Fruit fly (Drosophila melanogaster): ENCODE results near the gene Ptpmeg.

The Ptpmeg gene

dm6 chr3L:327833-328232 lies at the start of gene Ptpmeg, which contains the start of gene Atac3:
Gene Ptpmeg (plus strand): TSS chr3L:328097.
Gene Atac3 (minus strand): TSS chr3L:327992.
- no peak for TF ChIP-seq CG8478 (optimal IDR thresholded peaks at IDR 0.05)
- TF ChIP-seq CTCF (optimal IDR thresholded peaks at IDR 0.05), result no peak

- TF ChIP-seq CG8478 (optimal IDR thresholded peaks at IDR 0.05), result no peak
- TF ChIP-seq CTCF (optimal IDR thresholded peaks at IDR 0.05), result no peak
Observed at dm6 chr3L:282276-282675, 45.6 kb upstream of the Ptpmeg start.

DNA sequence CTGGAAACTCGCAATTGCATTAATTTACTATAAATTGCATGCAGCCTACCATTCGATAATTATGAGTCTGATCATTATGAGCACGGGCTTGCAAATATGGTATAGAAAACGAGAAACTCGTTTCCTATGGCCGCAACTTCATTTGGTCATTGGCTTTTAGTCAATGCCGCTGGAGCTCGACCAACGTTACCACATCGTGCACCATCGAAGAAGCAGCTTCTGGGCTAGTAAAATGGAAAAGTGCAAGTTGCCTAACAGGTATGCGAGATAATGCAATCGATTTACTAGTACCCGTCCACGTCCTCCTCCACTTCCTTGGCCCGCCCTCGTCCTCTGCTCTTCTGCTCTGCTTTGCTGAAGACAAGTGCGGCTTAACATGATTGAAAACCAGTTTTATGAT lies 43.6 kb upstream of the Ptpmeg start:
- TF ChIP-seq CG8478 (optimal IDR thresholded peaks at IDR 0.05) (no peak), CTCF (optimal IDR thresholded peaks at IDR 0.05) (no peak)

dm6 chr3L:291583-292145 lies 36.2 kb upstream of the Ptpmeg start:
- TF ChIP-seq CG8478 (optimal IDR thresholded peaks at IDR 0.05) (no peak), CTCF (optimal IDR thresholded peaks at IDR 0.05) (no peak)

- TF ChIP-seq CG8478 (optimal IDR thresholded peaks at IDR 0.05) (no peak), CTCF (optimal IDR thresholded peaks at IDR 0.05) (peak; percentile 40 to 48)
Observed at dm6 chr3L:292146-292776, 35.6 kb upstream of the Ptpmeg start.

DNA sequence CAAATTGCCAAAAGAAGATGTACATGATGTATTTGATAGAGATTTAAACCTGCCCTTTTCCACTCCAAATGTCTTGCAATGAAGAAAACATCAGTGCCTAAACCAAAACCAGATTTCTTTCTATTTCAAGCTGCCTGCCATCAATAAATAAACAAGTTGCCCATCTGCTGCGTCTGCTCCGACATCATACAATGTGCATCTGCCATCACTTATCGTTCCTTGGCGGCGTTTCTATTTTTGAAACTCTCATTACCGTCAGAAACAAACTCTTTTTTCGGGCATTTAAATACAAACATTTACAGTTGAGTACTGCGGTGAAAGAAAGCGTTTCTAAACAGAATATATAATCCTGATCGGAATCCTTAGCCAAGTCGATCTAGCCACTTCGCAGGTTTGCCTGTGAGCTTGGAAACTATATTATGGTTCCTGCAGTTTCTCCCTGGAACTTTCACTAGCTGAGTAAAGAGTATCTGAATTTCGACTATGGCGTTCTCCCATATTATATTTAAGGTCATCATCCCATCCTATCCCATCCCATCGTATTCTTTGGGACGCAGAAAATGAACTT lies 33.0 kb upstream of the Ptpmeg start:
- no peak for TF ChIP-seq CG8478 (optimal IDR thresholded peaks at IDR 0.05)
- TF ChIP-seq CTCF (optimal IDR thresholded peaks at IDR 0.05), result no peak

DNA sequence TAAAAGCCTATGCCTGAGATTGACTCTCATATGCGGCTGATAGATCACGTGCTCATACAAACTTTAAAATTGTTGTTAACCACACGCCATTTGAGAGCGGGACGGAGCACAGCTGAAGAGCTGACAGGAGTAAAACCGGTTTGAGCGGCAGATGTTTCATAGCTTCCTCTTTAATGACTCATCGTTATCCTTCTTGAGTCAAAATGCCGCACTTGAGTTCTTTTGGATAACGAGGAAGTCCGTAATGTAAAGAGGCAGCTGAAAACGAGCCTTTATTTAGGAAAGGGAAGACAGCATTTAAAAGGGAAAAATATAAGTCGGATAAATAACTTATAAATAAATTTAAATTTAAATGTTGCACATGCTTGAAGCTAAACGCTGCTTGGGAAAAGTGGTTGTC lies 30.7 kb upstream of the Ptpmeg start:
- TF ChIP-seq CTCF (optimal IDR thresholded peaks at IDR 0.05), result no peak
- no peak for TF ChIP-seq CG8478 (optimal IDR thresholded peaks at IDR 0.05)

dm6 chr3L:298459-298858 lies 29.4 kb upstream of the Ptpmeg start:
- TF ChIP-seq CTCF (optimal IDR thresholded peaks at IDR 0.05), result no peak
- TF ChIP-seq CG8478 (optimal IDR thresholded peaks at IDR 0.05), result no peak

- TF ChIP-seq CG8478 (optimal IDR thresholded peaks at IDR 0.05), result no peak
- TF ChIP-seq CTCF (optimal IDR thresholded peaks at IDR 0.05), result no peak
Observed at dm6 chr3L:299952-300605, 27.8 kb upstream of the Ptpmeg start.

- TF ChIP-seq CTCF (optimal IDR thresholded peaks at IDR 0.05), result no peak
- TF ChIP-seq CG8478 (optimal IDR thresholded peaks at IDR 0.05), result no peak
Observed at dm6 chr3L:311607-312006, 16.3 kb upstream of the Ptpmeg start.

DNA sequence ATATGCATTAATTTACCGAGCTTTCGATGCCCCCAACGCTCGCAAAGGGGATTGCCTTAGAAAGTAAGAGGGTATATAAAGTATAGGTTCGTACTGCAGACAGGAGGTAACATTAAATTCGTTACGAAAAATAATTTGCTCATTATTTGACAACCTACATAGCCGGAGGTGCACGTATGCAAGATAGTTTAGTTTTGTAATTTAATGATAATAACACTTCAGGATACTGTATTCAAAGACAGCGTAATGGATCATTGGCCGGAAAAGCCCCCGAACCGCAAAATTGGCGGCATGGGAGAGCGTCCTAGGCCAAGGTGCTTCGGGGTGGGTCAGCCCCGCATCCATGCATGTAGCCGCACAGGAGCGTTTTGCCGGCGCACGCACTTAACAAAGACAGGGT lies 15.6 kb upstream of the Ptpmeg start:
- TF ChIP-seq CG8478 (optimal IDR thresholded peaks at IDR 0.05), result no peak
- no peak for TF ChIP-seq CTCF (optimal IDR thresholded peaks at IDR 0.05)

- TF ChIP-seq CG8478 (optimal IDR thresholded peaks at IDR 0.05) (no peak), CTCF (optimal IDR thresholded peaks at IDR 0.05) (no peak)
Observed at dm6 chr3L:315140-315539, 12.8 kb upstream of the Ptpmeg start.

DNA sequence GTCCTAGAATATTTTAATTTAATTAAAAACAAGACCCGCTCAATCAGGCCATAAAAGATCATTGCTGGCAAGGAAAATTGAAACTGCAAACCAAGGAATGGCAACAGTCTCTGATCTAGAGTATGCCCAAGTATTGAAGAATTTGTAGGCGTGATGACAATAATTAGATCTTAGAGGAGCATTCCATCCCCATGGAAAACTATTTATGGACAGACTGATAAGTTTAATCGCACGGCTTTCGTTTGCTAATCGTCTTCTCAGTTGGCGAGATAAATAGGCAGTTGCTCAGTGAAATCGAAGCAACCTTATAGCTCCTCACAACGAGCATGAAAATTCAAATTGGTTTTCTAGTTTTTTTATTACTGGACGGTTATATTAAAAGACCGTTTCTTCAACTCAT lies 11.1 kb upstream of the Ptpmeg start, which contains the start of gene ddbt:
Gene ddbt (plus strand): TSS at position 301 of the 400 bp plus-strand sequence.
- no peak for TF ChIP-seq CG8478 (optimal IDR thresholded peaks at IDR 0.05)
- TF ChIP-seq CTCF (optimal IDR thresholded peaks at IDR 0.05), result no peak

DNA sequence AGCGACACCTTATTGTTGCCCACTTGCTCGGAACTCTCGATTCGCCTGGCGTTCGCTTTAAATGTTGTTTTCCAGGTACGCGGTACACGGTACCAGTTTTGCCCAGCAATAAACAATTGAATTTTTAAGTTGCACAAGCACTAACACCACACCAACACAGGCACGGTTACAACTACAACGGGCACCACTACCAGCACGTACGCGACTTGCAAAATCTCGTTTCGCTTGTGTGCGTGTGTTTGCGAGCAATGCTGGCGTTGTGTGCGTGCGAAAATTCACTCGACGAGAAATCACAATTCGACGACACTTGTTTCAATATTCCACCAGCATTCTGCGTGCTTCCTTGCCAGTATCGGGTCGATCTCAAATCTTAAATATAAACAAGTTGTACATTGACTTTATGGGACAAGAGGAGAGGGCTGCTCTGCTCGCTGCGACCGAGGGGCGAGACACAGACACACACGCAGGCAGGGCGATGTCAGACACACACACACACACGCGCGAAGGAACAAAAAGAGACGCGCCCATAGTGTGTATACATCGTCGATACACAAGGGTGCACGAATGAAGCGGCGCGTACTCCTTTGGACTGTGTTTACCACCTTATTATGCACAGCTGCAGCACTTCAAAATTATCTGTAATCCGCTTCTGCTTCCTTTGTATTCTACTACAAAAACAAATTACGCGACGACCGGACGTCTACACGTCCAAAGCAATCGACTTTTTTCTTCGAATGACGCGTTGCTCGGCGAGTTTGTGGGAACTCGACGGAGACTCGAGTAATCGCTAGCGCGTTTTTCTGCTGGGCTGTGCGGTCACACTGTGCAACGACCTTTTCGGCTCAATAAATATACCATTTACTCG lies 8.5 kb upstream of the Ptpmeg start, which contains the start of gene fwd:
Gene fwd (minus strand): TSS at position 740 of the 865 bp plus-strand sequence.
- TF ChIP-seq CG8478 (optimal IDR thresholded peaks at IDR 0.05) (peak; percentile 10), CTCF (optimal IDR thresholded peaks at IDR 0.05) (peak; percentile 19 to 41)

DNA sequence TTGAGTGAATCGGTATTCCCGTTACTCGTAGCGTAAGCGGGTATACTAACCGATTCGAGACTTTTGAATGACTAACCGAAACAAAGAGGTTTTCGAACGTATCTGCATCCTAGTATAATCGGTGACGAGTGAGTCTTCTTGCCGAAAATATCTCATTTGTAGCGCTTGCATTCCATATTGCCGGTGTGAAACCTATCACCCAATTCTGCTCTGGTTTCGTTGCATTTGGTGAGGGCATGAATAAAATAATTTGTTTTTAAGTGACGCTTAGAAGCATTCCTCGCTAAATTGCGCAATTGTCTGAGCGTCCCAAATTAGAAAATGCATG lies 7.9 kb upstream of the Ptpmeg start:
- TF ChIP-seq CTCF (optimal IDR thresholded peaks at IDR 0.05) (no peak), CG8478 (optimal IDR thresholded peaks at IDR 0.05) (no peak)

Data from S2 (cell line).